Fruit fly (Drosophila melanogaster) whole organism, embryonic: ENCODE measurements around the gene CG34325.
A peak's percentile ranks its signal among the peaks of the same experiment; 100 is the strongest.

ENCODE experiments used
- Abd-B ChIP-seq: fragments of 200-800 bp; sonication (Bioruptor generic); optimal IDR thresholded peaks from 2 replicates; lab custom pipeline; 2018; ENCODE audit warnings: missing biosample characterization, mild to moderate bottlenecking, missing genetic modification characterization, moderate library complexity
- Adf1 ChIP-seq: fragments of 200-800 bp; sonication (Bioruptor generic); IDR thresholded peaks from 2 replicates; pipeline ENCODE4 v1.3.6; 2022; ENCODE audit warnings: missing biosample characterization, missing genetic modification characterization
- BEAF-32 ChIP-seq: fragments of 200-800 bp; sonication (Bioruptor generic); optimal IDR thresholded peaks from 3 replicates; lab custom pipeline; 2017; ENCODE audit warnings: missing biosample characterization, missing genetic modification characterization, mild to moderate bottlenecking, moderate library complexity, missing genetic modification reagents
- Blimp-1 ChIP-seq: fragments of 200-800 bp; sonication (Bioruptor generic); optimal IDR thresholded peaks from 3 replicates; lab custom pipeline; 2018; ENCODE audit warnings: missing biosample characterization, missing genetic modification characterization, mild to moderate bottlenecking, moderate library complexity, missing genetic modification reagents
- CG10366 ChIP-seq: fragments of 200-800 bp; sonication (Bioruptor generic); IDR thresholded peaks from 2 replicates; pipeline ENCODE4 v1.3.6; 2022; ENCODE audit warnings: missing biosample characterization, missing genetic modification characterization
- CG10979 ChIP-seq: fragments of 200-800 bp; sonication (Bioruptor generic); optimal IDR thresholded peaks from 2 replicates; lab custom pipeline; 2018; ENCODE audit warnings: missing biosample characterization, mild to moderate bottlenecking, missing genetic modification characterization, moderate library complexity
- CG11247 ChIP-seq: fragments of 200-800 bp; sonication (Bioruptor generic); IDR thresholded peaks from 2 replicates; pipeline ENCODE4 v1.3.6; 2022; ENCODE audit warnings: missing biosample characterization, missing genetic modification characterization
- CG13287 ChIP-seq: fragments of 200-800 bp; sonication (Bioruptor generic); IDR thresholded peaks from 2 replicates; pipeline ENCODE4 v1.3.6; 2022; ENCODE audit warnings: missing biosample characterization, missing genetic modification characterization; ENCODE audit not compliant: partially characterized antibody
- CG14050 ChIP-seq: fragments of 200-800 bp; sonication (Bioruptor generic); IDR thresholded peaks from 3 replicates; pipeline ENCODE4 v1.3.6; 2022; ENCODE audit warnings: missing biosample characterization, missing genetic modification characterization
- CG15073 ChIP-seq: fragments of 200-800 bp; sonication (Bioruptor generic); optimal IDR thresholded peaks from 2 replicates; lab custom pipeline; 2016; ENCODE audit warnings: missing biosample characterization, missing genetic modification characterization
- CG1602 ChIP-seq: fragments of 200-800 bp; sonication (Bioruptor generic); optimal IDR thresholded peaks from 3 replicates; lab custom pipeline; 2016; ENCODE audit warnings: missing biosample characterization, missing genetic modification characterization
- CG18476 ChIP-seq: fragments of 200-800 bp; sonication (Bioruptor generic); optimal IDR thresholded peaks from 2 replicates; lab custom pipeline; 2016; ENCODE audit warnings: missing biosample characterization, mild to moderate bottlenecking, missing genetic modification characterization
- CG2202 ChIP-seq: fragments of 200-800 bp; sonication (Bioruptor generic); optimal IDR thresholded peaks from 2 replicates; lab custom pipeline; 2018; ENCODE audit warnings: missing biosample characterization, mild to moderate bottlenecking, missing genetic modification characterization
- CG3065 ChIP-seq: fragments of 200-800 bp; sonication (Bioruptor generic); optimal IDR thresholded peaks from 2 replicates; lab custom pipeline; 2016; ENCODE audit warnings: missing biosample characterization, missing genetic modification characterization
- CG31441 ChIP-seq: fragments of 200-800 bp; sonication (Bioruptor generic); IDR thresholded peaks from 2 replicates; pipeline ENCODE4 v1.3.6; 2022; ENCODE audit warnings: missing biosample characterization, missing genetic modification characterization
- CG3407 ChIP-seq: fragments of 200-800 bp; sonication (Bioruptor generic); optimal IDR thresholded peaks from 2 replicates; lab custom pipeline; 2018; ENCODE audit warnings: missing biosample characterization, mild to moderate bottlenecking, missing genetic modification characterization
- CG3838 ChIP-seq: fragments of 200-800 bp; sonication (Bioruptor generic); optimal IDR thresholded peaks from 3 replicates; lab custom pipeline; 2016; ENCODE audit warnings: missing biosample characterization, missing genetic modification characterization
- CG4360 ChIP-seq: fragments of 200-800 bp; sonication (Bioruptor generic); IDR thresholded peaks from 2 replicates; pipeline ENCODE4 v1.3.6; 2022; ENCODE audit warnings: missing biosample characterization, missing genetic modification characterization
- CG4617 ChIP-seq: fragments of 200-800 bp; sonication (Bioruptor generic); optimal IDR thresholded peaks from 3 replicates; lab custom pipeline; 2016; ENCODE audit warnings: missing biosample characterization, missing genetic modification characterization, borderline replicate concordance
- CG6175 ChIP-seq: fragments of 200-800 bp; sonication (Bioruptor generic); IDR thresholded peaks from 3 replicates; pipeline ENCODE4 v1.3.6; 2022; ENCODE audit warnings: missing biosample characterization, missing genetic modification characterization
- CG6813 ChIP-seq: fragments of 200-800 bp; sonication (Bioruptor generic); optimal IDR thresholded peaks from 2 replicates; lab custom pipeline; 2017; ENCODE audit warnings: missing biosample characterization, missing genetic modification characterization, mild to moderate bottlenecking, moderate library complexity, missing genetic modification reagents
- CG8478 ChIP-seq: fragments of >200 bp; optimal IDR thresholded peaks from 2 replicates; lab custom pipeline; 2018
- Chrac-16 ChIP-seq: fragments of 200-800 bp; sonication (Bioruptor generic); optimal IDR thresholded peaks from 3 replicates; lab custom pipeline; 2016; ENCODE audit warnings: missing biosample characterization, missing genetic modification characterization
- Dbx ChIP-seq: fragments of 200-800 bp; sonication (Bioruptor generic); IDR thresholded peaks from 3 replicates; pipeline ENCODE4 v1.3.6; 2022; ENCODE audit warnings: missing biosample characterization, missing genetic modification characterization
- Dip3 ChIP-seq: fragments of 200-800 bp; sonication (Bioruptor generic); optimal IDR thresholded peaks from 3 replicates; lab custom pipeline; 2016; ENCODE audit warnings: missing biosample characterization, missing genetic modification characterization
- Ets65A ChIP-seq: fragments of 200-800 bp; sonication (Bioruptor generic); peaks from one replicate; lab custom pipeline; 2016; ENCODE audit warnings: missing biosample characterization, missing genetic modification characterization
- GATAe ChIP-seq: fragments of 200-800 bp; sonication (Bioruptor generic); conservative IDR thresholded peaks from 2 replicates; pipeline ENCODE4 v1.3.6; 2022; ENCODE audit warnings: missing biosample characterization, missing genetic modification characterization
- H15 ChIP-seq: fragments of 200-800 bp; sonication (Bioruptor generic); IDR thresholded peaks from 3 replicates; pipeline ENCODE4 v1.3.6; 2022; ENCODE audit warnings: missing biosample characterization, missing genetic modification characterization
- Nf-YA ChIP-seq: fragments of 200-800 bp; sonication (Bioruptor generic); IDR thresholded peaks from 2 replicates; pipeline ENCODE4 v1.3.6; 2022; ENCODE audit warnings: missing biosample characterization, missing genetic modification characterization
- Sox100B ChIP-seq: fragments of 200-800 bp; sonication (Bioruptor generic); optimal IDR thresholded peaks from 3 replicates; lab custom pipeline; 2018; ENCODE audit warnings: missing biosample characterization, mild to moderate bottlenecking, missing genetic modification characterization
- Stat92E ChIP-seq, 3 experiments: fragments of >200 bp in 2 of 3; fragments of 200-800 bp in 1 of 3; sonication (Bioruptor generic) in 1 of 3; optimal IDR thresholded peaks; 2 replicates each; lab custom pipeline; 2017 to 2019; ENCODE audit warnings: missing biosample characterization in 3 of 3, missing genetic modification characterization in 3 of 3, mild to moderate bottlenecking in 1 of 3, moderate library complexity in 1 of 3
- Taf1 ChIP-seq: fragments of 200-800 bp; sonication (Bioruptor generic); IDR thresholded peaks from 2 replicates; pipeline ENCODE4 v1.3.6; 2022; ENCODE audit warnings: missing biosample characterization, missing genetic modification characterization
- ara ChIP-seq: fragments of 200-800 bp; sonication (Bioruptor generic); IDR thresholded peaks from 2 replicates; pipeline ENCODE4 v1.3.6; 2022; ENCODE audit warnings: missing biosample characterization, missing genetic modification characterization
- btn ChIP-seq: fragments of 200-800 bp; sonication (Bioruptor generic); optimal IDR thresholded peaks from 2 replicates; lab custom pipeline; 2016; ENCODE audit warnings: missing biosample characterization, missing genetic modification characterization
- cas ChIP-seq: fragments of 200-800 bp; sonication (Bioruptor generic); IDR thresholded peaks from 2 replicates; pipeline ENCODE4 v1.3.6; 2022; ENCODE audit warnings: missing biosample characterization, missing genetic modification characterization
- chm ChIP-seq: fragments of 200-800 bp; sonication (Bioruptor generic); IDR thresholded peaks from 2 replicates; pipeline ENCODE4 v1.3.6; 2022; ENCODE audit warnings: missing biosample characterization, missing genetic modification characterization
- en ChIP-seq: fragments of 200-800 bp; sonication (Bioruptor generic); optimal IDR thresholded peaks from 2 replicates; lab custom pipeline; 2016; ENCODE audit warnings: missing biosample characterization, missing genetic modification characterization
- fd96Cb ChIP-seq: fragments of 200-800 bp; sonication (Bioruptor generic); optimal IDR thresholded peaks from 2 replicates; lab custom pipeline; 2018; ENCODE audit warnings: missing biosample characterization, mild to moderate bottlenecking, missing genetic modification characterization, moderate library complexity
- gfzf ChIP-seq: fragments of 200-800 bp; sonication (Bioruptor generic); optimal IDR thresholded peaks from 2 replicates; lab custom pipeline; 2016; ENCODE audit warnings: missing biosample characterization, mild to moderate bottlenecking, missing genetic modification characterization, moderate library complexity
- klu ChIP-seq: fragments of 200-800 bp; sonication (Bioruptor generic); IDR thresholded peaks from 2 replicates; pipeline ENCODE4 v1.3.6; 2022; ENCODE audit warnings: missing biosample characterization, missing genetic modification characterization
- lab ChIP-seq: fragments of 200-800 bp; sonication (Bioruptor generic); optimal IDR thresholded peaks from 3 replicates; lab custom pipeline; 2017; ENCODE audit warnings: missing biosample characterization, missing genetic modification characterization, mild to moderate bottlenecking, moderate library complexity, missing genetic modification reagents
- lbe ChIP-seq: fragments of 200-800 bp; sonication (Bioruptor generic); optimal IDR thresholded peaks from 2 replicates; lab custom pipeline; 2016; ENCODE audit warnings: missing biosample characterization, mild to moderate bottlenecking, missing genetic modification characterization
- lmd ChIP-seq: fragments of 200-800 bp; sonication (Bioruptor generic); IDR thresholded peaks from 2 replicates; pipeline ENCODE4 v1.3.6; 2022; ENCODE audit warnings: missing biosample characterization, missing genetic modification characterization
- psq ChIP-seq: fragments of 200-800 bp; sonication (Bioruptor generic); optimal IDR thresholded peaks from 2 replicates; lab custom pipeline; 2017; ENCODE audit warnings: missing biosample characterization, missing genetic modification characterization
- rib ChIP-seq: fragments of 200-800 bp; sonication (Bioruptor generic); IDR thresholded peaks from 2 replicates; pipeline ENCODE4 v1.3.6; 2022; ENCODE audit warnings: missing biosample characterization, missing genetic modification characterization
- sens ChIP-seq: fragments of 200-800 bp; sonication (Bioruptor generic); peaks from one replicate; lab custom pipeline; 2016; ENCODE audit warnings: missing biosample characterization, missing genetic modification characterization
- sima ChIP-seq: fragments of 200-800 bp; sonication (Bioruptor generic); optimal IDR thresholded peaks from 2 replicates; lab custom pipeline; 2016; ENCODE audit warnings: missing biosample characterization, missing genetic modification characterization
- stwl ChIP-seq: fragments of 200-800 bp; sonication (Bioruptor generic); optimal IDR thresholded peaks from 3 replicates; lab custom pipeline; 2018; ENCODE audit warnings: missing biosample characterization, mild to moderate bottlenecking, missing genetic modification characterization, moderate library complexity
- unc-4 ChIP-seq: fragments of 200-800 bp; sonication (Bioruptor generic); IDR thresholded peaks from 2 replicates; pipeline ENCODE4 v1.3.6; 2022; ENCODE audit warnings: missing biosample characterization, missing genetic modification characterization; ENCODE audit not compliant: partially characterized antibody
- wdn ChIP-seq: fragments of 200-800 bp; sonication (Bioruptor generic); IDR thresholded peaks from 2 replicates; pipeline ENCODE4 v1.3.6; 2022; ENCODE audit warnings: missing biosample characterization, missing genetic modification characterization

Gene CG34325

DNA sequence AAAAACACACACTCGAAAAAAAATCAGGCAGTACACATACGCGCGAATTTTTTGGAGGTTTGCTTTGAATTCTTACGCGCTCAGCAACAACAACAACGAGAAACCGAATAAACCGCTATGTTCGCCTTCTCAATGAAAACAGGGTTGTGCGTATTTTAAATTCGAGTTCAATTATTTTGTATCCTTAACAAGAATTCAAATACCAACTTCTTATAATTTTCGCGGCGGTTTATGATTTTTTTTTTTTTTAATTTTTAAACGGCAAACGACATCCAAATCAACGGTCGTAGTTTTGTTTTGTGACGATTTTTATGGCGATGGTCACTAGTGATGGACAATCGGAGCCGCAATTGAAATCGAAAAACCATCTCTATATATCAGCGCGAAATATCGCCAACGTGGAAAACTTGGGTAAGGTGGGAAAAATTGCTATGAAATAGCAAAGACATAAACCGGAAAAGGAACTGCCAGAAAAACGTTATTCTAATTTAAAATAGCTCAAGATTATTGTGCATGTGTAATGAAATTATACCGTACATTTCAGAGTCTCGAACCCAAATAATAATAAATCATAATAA lies 30.5 kb upstream of the CG34325 start, which contains the start of gene goe (continued):
- TF ChIP-seq ara (peak; percentile 67), CG14050 (GFP tag; lab: Robert Waterston, UW) (peak; percentile 65), sens (GFP tag; lab: Kevin White, UChicago) (peak; percentile 97), CG3838 (GFP tag; lab: Kevin White, UChicago) (peak; percentile 70), CG4360 (peak; percentile 74), CG3065 (GFP tag; lab: Kevin White, UChicago) (peak; percentile 73), lbe (peak; percentile 16), chm (GFP tag; lab: Robert Waterston, UW) (peak; percentile 88), GATAe (peak; percentile 51; the same call in 1 of the 2 replicates), CG11247 (GFP tag; lab: Robert Waterston, UW) (peak; percentile 84), Dbx (GFP tag; lab: Robert Waterston, UW) (peak; percentile 90), CG18476 (GFP tag; lab: Kevin White, UChicago) (no peak), en (GFP tag; lab: Kevin White, UChicago) (peak; percentile 71), Ets65A (GFP tag; lab: Kevin White, UChicago) (peak; percentile 99), gfzf (GFP tag; lab: Kevin White, UChicago) (peak; percentile 65), Blimp-1 (peak; percentile 31), CG10366 (GFP tag; lab: Robert Waterston, UW) (peak; percentile 75), Abd-B (GFP tag; lab: Kevin White, UChicago) (peak; percentile 81), CG10979 (tag; lab: Kevin White, UChicago) (peak; percentile 30), Taf1 (GFP tag; lab: Robert Waterston, UW) (peak; percentile 38; the same call in 1 of the 2 replicates), Chrac-16 (GFP tag; lab: Kevin White, UChicago) (peak; percentile 76), CG8478 (lab: Kevin White, UChicago) (no peak), CG15073 (GFP tag; lab: Kevin White, UChicago) (no peak), CG3407 (peak; percentile 76), CG1602 (peak; percentile 70), fd96Cb (peak; percentile 2), CG2202 (tag; lab: Kevin White, UChicago) (peak; percentile 61), Stat92E (GFP tag; optimal IDR thresholded peaks at IDR 0.05; lab: Kevin White, UChicago) (peak in 1 of 3 experiments; percentile 39), lmd (GFP tag; lab: Robert Waterston, UW) (peak; percentile 73), stwl (tag; lab: Kevin White, UChicago) (peak; percentile 61), Sox100B (GFP tag; lab: Kevin White, UChicago) (peak; percentile 29), CG4617 (GFP tag; lab: Kevin White, UChicago) (peak; percentile 25), Nf-YA (GFP tag; lab: Robert Waterston, UW) (peak; percentile 57; the same call in 1 of the 2 replicates), lab (GFP tag; lab: Kevin White, UChicago) (peak; percentile 84), psq (GFP tag; lab: Kevin White, UChicago) (peak; percentile 52), CG6175 (peak; percentile 79), CG13287 (peak; percentile 93), BEAF-32 (GFP tag; lab: Kevin White, UChicago) (peak; percentile 97), CG31441 (GFP tag; lab: Robert Waterston, UW) (0 out of 2 replicates have a peak, but pooled peaks have one; percentile 32), CG6813 (GFP tag; lab: Kevin White, UChicago) (peak; percentile 76), klu (GFP tag; lab: Robert Waterston, UW) (peak; percentile 60), cas (GFP tag; lab: Robert Waterston, UW) (no peak; the same call in 1 of the 2 replicates), Adf1 (GFP tag; lab: Robert Waterston, UW) (peak; percentile 40), wdn (GFP tag; lab: Robert Waterston, UW) (peak; percentile 62), Dip3 (peak; percentile 86), H15 (GFP tag; lab: Robert Waterston, UW) (peak; percentile 68; the same call in 2 of the 3 replicates), unc-4 (peak; percentile 81), rib (GFP tag; lab: Robert Waterston, UW) (no peak; the same call in 1 of the 2 replicates), btn (peak; percentile 57), sima (GFP tag; lab: Kevin White, UChicago) (peak; percentile 72)
